Worm (Caenorhabditis elegans) whole organism, midembryonic: ENCODE measurements around the gene tiar-2.

Experiments used
- T22C8.4 ChIP-seq: fragments of 200-800 bp; sonication (Bioruptor generic); IDR thresholded peaks from 2 replicates; pipeline ENCODE4 v1.3.6; 2022; ENCODE audit warnings: missing genetic modification characterization, missing compliant biosample characterization
- cog-1 ChIP-seq: sonication (generic microtip); optimal IDR thresholded peaks from 2 replicates; lab custom pipeline; 2016; ENCODE audit warnings: missing genetic modification characterization, missing compliant biosample characterization
- flt-1 ChIP-seq: fragments of 200-800 bp; sonication (Bioruptor generic); IDR thresholded peaks from 2 replicates; pipeline ENCODE4 v1.3.6; 2022; ENCODE audit warnings: missing genetic modification characterization, missing compliant biosample characterization
- klf-2 ChIP-seq: fragments of 200-800 bp; sonication (Bioruptor generic); conservative IDR thresholded peaks from 2 replicates; pipeline ENCODE4 v1.3.6; 2022; ENCODE audit warnings: missing genetic modification reagents, missing genetic modification characterization, missing compliant biosample characterization
- med-1 ChIP-seq: sonication (generic microtip); optimal IDR thresholded peaks from 2 replicates; lab custom pipeline; 2017; ENCODE audit warnings: missing genetic modification characterization, mild to moderate bottlenecking, missing compliant biosample characterization, antibody characterized with exemption, missing genetic modification reagents; ENCODE audit not compliant: insufficient read depth
- ref-1 ChIP-seq: fragments of 200-800 bp; sonication (Bioruptor generic); conservative IDR thresholded peaks from 2 replicates; pipeline ENCODE4 v1.3.6; 2022; ENCODE audit warnings: missing genetic modification reagents, missing genetic modification characterization, missing compliant biosample characterization
- tab-1 ChIP-seq: fragments of 200-800 bp; sonication (Bioruptor generic); IDR thresholded peaks from 2 replicates; pipeline ENCODE4 v1.3.6; 2022; ENCODE audit warnings: missing genetic modification characterization, missing compliant biosample characterization
- ztf-23 ChIP-seq: fragments of 200-800 bp; sonication (Bioruptor generic); IDR thresholded peaks from 2 replicates; pipeline ENCODE4 v1.3.6; 2022; ENCODE audit warnings: missing genetic modification reagents, missing genetic modification characterization, missing compliant biosample characterization
- ztf-29 ChIP-seq: fragments of 200-800 bp; sonication (Bioruptor generic); IDR thresholded peaks from 2 replicates; pipeline ENCODE4 v1.3.6; 2022; ENCODE audit warnings: missing genetic modification reagents, missing genetic modification characterization, missing compliant biosample characterization

Gene tiar-2

DNA sequence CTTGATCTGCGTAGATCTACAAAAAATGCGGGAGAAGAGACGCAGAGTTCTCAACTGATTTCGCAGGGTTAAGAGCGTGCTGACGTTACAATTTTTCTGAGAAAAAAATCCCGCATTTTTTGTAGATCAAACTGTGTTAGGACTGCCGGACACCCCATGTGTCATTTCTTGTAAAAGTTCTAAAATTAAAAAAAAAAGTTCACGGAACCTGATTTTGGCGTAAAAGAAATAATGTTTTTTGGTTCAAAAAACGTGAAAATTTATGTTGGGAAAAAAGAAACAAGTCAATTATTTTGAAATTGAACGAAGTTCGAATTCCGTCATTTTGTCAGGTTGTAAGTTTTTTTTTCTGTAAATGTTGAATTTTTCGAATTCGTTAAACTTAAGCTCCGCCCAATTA, 7.9 kb downstream of the tiar-2 start, which contains the start of gene Y46G5A.34:
Y46G5A.34 (plus strand) TSS at position 301 of the 400 bp plus-strand sequence.
- no peak for TF ChIP-seq ref-1
- no peak for TF ChIP-seq tab-1
- no peak for TF ChIP-seq flt-1
- no peak for TF ChIP-seq klf-2 (GFP tag; lab: Robert Waterston, UW)
- no peak for TF ChIP-seq cog-1 (tag; lab: Kevin White, UChicago)
- no peak for TF ChIP-seq ztf-29 (GFP tag; lab: Robert Waterston, UW)
- TF ChIP-seq ztf-23: no peak
- no peak for TF ChIP-seq med-1 (GFP tag; lab: Kevin White, UChicago)
- TF ChIP-seq T22C8.4 (GFP tag; lab: Robert Waterston, UW): no peak

ce11 chrII:12778374-12778773, 9.9 kb downstream of the tiar-2 start:
- TF ChIP-seq klf-2 (GFP tag; lab: Robert Waterston, UW) (peak; percentile 66; the same call in 1 of the 2 replicates), flt-1 (peak; percentile 58), tab-1 (peak; percentile 55; the same call in 1 of the 2 replicates)

DNA sequence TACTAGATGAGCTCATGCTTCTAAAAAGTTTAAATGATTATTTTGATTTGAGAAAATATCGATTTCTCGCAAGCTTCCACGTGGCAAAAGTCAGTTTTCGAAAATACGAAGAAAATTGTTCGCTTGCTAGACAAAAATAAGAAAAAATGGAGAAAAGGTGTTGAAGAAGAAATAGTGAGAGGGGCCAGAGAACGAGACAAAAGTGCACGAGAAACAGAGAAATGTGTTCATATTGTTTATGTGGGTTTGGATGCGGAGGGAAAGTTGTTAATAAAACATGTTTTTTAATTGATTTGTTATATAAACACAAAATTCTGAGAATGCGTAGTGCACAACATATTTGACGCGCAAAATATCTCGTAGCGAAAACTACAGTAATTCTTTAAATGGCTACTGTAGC, 16.9 kb downstream of the tiar-2 start, which contains the start of gene Y46G5A.15:
Y46G5A.15 (minus strand) TSS at position 26 of the 400 bp plus-strand sequence.
- TF ChIP-seq cog-1 (tag; lab: Kevin White, UChicago) (no peak), flt-1 (no peak), tab-1 (no peak), T22C8.4 (GFP tag; lab: Robert Waterston, UW) (no peak), klf-2 (GFP tag; lab: Robert Waterston, UW) (no peak), ztf-23 (no peak), ztf-29 (GFP tag; lab: Robert Waterston, UW) (no peak), med-1 (GFP tag; lab: Kevin White, UChicago) (no peak), ref-1 (no peak)

ce11 chrII:12787831-12788248, 19.4 kb downstream of the tiar-2 start, which contains the start of gene alkb-7:
Gene alkb-7 (minus strand): TSS chrII:12788153.
- TF ChIP-seq tab-1: 0 out of 2 replicates have a peak, but pooled peaks have one; percentile 34
- TF ChIP-seq cog-1 (tag; lab: Kevin White, UChicago): no peak

ce11 chrII:12789497-12789896, 21.0 kb downstream of the tiar-2 start:
- TF ChIP-seq med-1 (GFP tag; lab: Kevin White, UChicago) (no peak), tab-1 (no peak), flt-1 (no peak), ztf-29 (GFP tag; lab: Robert Waterston, UW) (no peak), klf-2 (GFP tag; lab: Robert Waterston, UW) (no peak), ztf-23 (no peak), ref-1 (no peak), T22C8.4 (GFP tag; lab: Robert Waterston, UW) (no peak), cog-1 (tag; lab: Kevin White, UChicago) (no peak)

- TF ChIP-seq klf-2 (GFP tag; lab: Robert Waterston, UW) (no peak), T22C8.4 (GFP tag; lab: Robert Waterston, UW) (0 out of 2 replicates have a peak, but pooled peaks have one; percentile 12)
Observed at ce11 chrII:12790392-12790791, 21.9 kb downstream of the tiar-2 start.

- TF ChIP-seq klf-2 (GFP tag; lab: Robert Waterston, UW) (no peak), ztf-29 (GFP tag; lab: Robert Waterston, UW) (no peak), flt-1 (no peak), med-1 (GFP tag; lab: Kevin White, UChicago) (no peak), tab-1 (no peak), T22C8.4 (GFP tag; lab: Robert Waterston, UW) (no peak), ztf-23 (no peak), cog-1 (tag; lab: Kevin White, UChicago) (no peak), ref-1 (no peak)
Observed at ce11 chrII:12795188-12795587, 26.7 kb downstream of the tiar-2 start.

DNA sequence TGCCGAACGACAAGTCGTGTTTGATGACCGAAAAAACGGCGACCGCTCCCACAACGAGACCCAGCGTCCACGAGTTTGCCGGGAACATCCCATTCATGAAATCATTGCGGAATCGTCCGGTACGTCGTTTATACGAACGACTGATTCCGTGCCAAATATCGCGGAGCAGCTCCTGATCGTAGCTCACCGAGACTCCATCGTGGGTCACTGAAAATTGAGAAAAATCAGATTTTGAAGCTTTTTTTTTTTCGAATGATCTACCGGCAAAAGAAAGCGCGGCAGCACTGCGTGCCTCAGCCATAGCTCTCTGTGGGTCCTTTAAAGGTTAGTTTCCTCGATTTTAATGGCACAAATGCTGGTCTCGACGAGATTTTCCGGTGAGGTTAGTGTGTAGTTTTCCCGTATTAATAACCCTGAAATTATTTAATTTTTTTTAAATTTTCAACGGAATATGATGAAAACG, 27.6 kb downstream of the tiar-2 start, which contains the start of gene cpt-1:
cpt-1 (minus strand) TSS at position 413 of the 463 bp plus-strand sequence.
- TF ChIP-seq ztf-29 (GFP tag; lab: Robert Waterston, UW): no peak
- no peak for TF ChIP-seq tab-1
- no peak for TF ChIP-seq ztf-23
- no peak for TF ChIP-seq flt-1
- no peak for TF ChIP-seq T22C8.4 (GFP tag; lab: Robert Waterston, UW)
- TF ChIP-seq cog-1 (tag; lab: Kevin White, UChicago): no peak
- TF ChIP-seq klf-2 (GFP tag; lab: Robert Waterston, UW): no peak
- TF ChIP-seq med-1 (GFP tag; lab: Kevin White, UChicago): no peak
- no peak for TF ChIP-seq ref-1

DNA sequence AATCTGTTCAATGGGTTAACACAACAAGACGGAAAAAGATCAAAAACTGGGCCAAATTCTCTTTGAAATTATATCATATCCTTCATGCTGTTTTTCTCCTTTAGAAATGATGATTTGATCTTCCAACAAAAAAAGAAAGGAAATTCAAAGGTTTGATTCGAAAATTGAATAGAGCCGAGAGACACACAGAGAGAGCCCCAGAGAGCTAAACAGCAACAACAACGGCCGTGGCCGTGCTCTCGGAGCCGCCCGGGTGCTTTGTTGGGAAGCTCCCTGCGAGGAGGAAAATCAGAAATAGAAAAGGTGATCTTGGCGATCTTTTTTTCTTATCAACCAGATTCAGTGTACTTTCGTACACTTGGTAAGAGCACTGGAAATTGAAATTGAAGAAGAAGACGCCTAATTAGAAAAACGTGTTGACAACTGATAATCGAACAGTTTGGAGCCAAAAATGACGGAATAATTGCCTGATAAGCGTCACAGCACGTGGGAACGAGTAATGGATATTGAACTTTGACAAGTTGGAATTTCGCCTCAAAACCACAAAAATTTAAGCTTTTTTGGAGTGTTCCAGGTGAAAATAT, 28.8 kb downstream of the tiar-2 start:
- TF ChIP-seq klf-2 (GFP tag; lab: Robert Waterston, UW) (no peak), tab-1 (no peak), flt-1 (no peak), cog-1 (tag; lab: Kevin White, UChicago) (no peak), ztf-29 (GFP tag; lab: Robert Waterston, UW) (no peak), ztf-23 (no peak), T22C8.4 (GFP tag; lab: Robert Waterston, UW) (no peak), med-1 (GFP tag; lab: Kevin White, UChicago) (no peak), ref-1 (no peak)

DNA sequence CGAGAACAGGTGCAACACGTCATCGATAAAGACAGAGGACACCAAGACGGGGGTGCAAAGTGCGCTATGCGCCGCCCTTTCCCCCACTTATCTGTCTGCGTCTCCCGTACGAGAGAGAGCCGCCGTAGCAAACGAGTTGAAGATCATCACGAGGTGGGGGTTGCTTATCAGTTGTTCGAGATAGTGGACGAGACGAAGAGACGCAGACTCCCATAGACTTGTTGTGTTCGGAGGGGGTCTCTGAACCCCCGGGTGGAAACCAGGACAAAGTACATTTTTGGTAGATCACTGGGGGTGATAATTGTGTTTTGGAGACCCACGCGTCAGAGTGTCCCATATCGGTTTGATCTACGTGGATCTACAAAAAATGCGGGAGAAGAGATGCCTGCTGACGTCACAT, 30.3 kb downstream of the tiar-2 start:
- TF ChIP-seq flt-1 (peak; percentile 64), ztf-23 (no peak), cog-1 (tag; lab: Kevin White, UChicago) (peak; percentile 54)
